Worm (Caenorhabditis elegans) whole organism, L1 larva: ENCODE data around the gene K02E10.7.

Experiments
- aly-2 ChIP-seq: fragments of 150-350 bp; optimal IDR thresholded peaks from 2 replicates; lab custom pipeline; 2014; ENCODE audit warnings: missing biosample characterization, missing genetic modification characterization
- ama-1 ChIP-seq: fragments of 150-350 bp; optimal IDR thresholded peaks from 2 replicates; lab custom pipeline; 2014
- ceh-82 ChIP-seq, 3 experiments: fragments of 150-350 bp in 1 of 3; sonication (generic microtip) in 2 of 3; optimal IDR thresholded peaks; 2 replicates each; lab custom pipeline; 2014 to 2017; ENCODE audit warnings: missing biosample characterization in 3 of 3, missing genetic modification characterization in 3 of 3
- ets-5 ChIP-seq: fragments of 200-800 bp; sonication (Bioruptor generic); IDR thresholded peaks from 2 replicates; pipeline ENCODE4 v1.3.6; 2022; ENCODE audit warnings: missing genetic modification characterization, missing compliant biosample characterization
- fkh-10 ChIP-seq: sonication (generic microtip); optimal IDR thresholded peaks from 2 replicates; lab custom pipeline; 2017; ENCODE audit warnings: missing biosample characterization, missing genetic modification reagents, missing genetic modification characterization
- fkh-8 ChIP-seq: sonication (generic microtip); optimal IDR thresholded peaks from 2 replicates; lab custom pipeline; 2016; ENCODE audit warnings: mild to moderate bottlenecking, missing genetic modification characterization, missing compliant biosample characterization
- hpl-2 ChIP-seq: fragments of 150-350 bp; optimal IDR thresholded peaks from 2 replicates; lab custom pipeline; 2014; ENCODE audit warnings: missing biosample characterization, missing genetic modification reagents, missing genetic modification characterization
- skn-1 ChIP-seq: fragments of 150-350 bp; optimal IDR thresholded peaks from 2 replicates; lab custom pipeline; 2014; ENCODE audit warnings: missing biosample characterization, missing genetic modification characterization
- tlp-1 ChIP-seq: fragments of 150-350 bp; optimal IDR thresholded peaks from 2 replicates; lab custom pipeline; 2014; ENCODE audit warnings: missing biosample characterization, missing genetic modification characterization
- unc-130 ChIP-seq: fragments of 150-350 bp; optimal IDR thresholded peaks from 2 replicates; lab custom pipeline; 2017; ENCODE audit warnings: missing biosample characterization, missing genetic modification characterization, inconsistent platforms
- unc-62 ChIP-seq: fragments of 150-350 bp; optimal IDR thresholded peaks from 2 replicates; lab custom pipeline; 2014; ENCODE audit warnings: missing biosample characterization, missing genetic modification reagents, missing genetic modification characterization
- unc-86 ChIP-seq: sonication (generic microtip); optimal IDR thresholded peaks from 2 replicates; lab custom pipeline; 2016; ENCODE audit warnings: missing genetic modification characterization, missing compliant biosample characterization
- zag-1 ChIP-seq: fragments of 150-350 bp; optimal IDR thresholded peaks from 2 replicates; lab custom pipeline; 2014; ENCODE audit warnings: missing biosample characterization, missing genetic modification characterization
- ztf-11 ChIP-seq, 2 experiments: sonication (generic microtip); optimal IDR thresholded peaks; 2 replicates each; lab custom pipeline; 2016 to 2017; ENCODE audit warnings: missing genetic modification characterization in 2 of 2, missing biosample characterization in 1 of 2, missing compliant biosample characterization in 1 of 2

DNA sequence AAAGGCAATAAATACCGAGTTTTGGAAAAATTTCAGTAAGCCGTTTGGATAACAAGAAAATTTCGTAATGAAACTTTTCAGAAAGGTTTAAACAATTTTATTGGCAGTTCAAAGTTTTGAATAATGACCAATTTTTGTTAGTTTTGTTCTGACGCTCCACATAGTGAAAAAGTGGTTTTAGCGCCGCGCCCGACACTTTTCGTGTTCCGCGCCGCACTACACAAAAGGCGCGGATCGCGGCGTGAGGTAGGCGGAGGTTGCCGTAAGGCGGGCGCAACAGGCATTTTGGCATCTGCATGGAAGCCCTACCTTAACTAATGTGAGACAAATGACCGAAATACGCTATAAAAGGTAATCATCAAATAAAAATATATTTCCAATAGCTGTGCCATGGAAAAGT is 46.6 kb downstream of the K02E10.7 start:
- TF ChIP-seq ztf-11 (tag; optimal IDR thresholded peaks at IDR 0.05; lab: Kevin White, UChicago) (no peak), fkh-8 (tag; lab: Kevin White, UChicago) (no peak), ama-1 (lab: Kevin White, UChicago) (no peak), ets-5 (GFP tag; lab: Robert Waterston, UW) (no peak), unc-130 (tag; lab: Kevin White, UChicago) (no peak), tlp-1 (tag; lab: Kevin White, UChicago) (no peak), fkh-10 (GFP tag; lab: Kevin White, UChicago) (no peak), unc-86 (tag; lab: Kevin White, UChicago) (no peak), skn-1 (tag; lab: Kevin White, UChicago) (no peak), aly-2 (tag; lab: Kevin White, UChicago) (no peak), unc-62 (no peak), ceh-82 (tag; optimal IDR thresholded peaks at IDR 0.05; lab: Kevin White, UChicago) (no peak), hpl-2 (GFP tag; lab: Kevin White, UChicago) (no peak), zag-1 (tag; lab: Kevin White, UChicago) (no peak)
